Worm (Caenorhabditis elegans): ENCODE measurements around the gene grl-9.

Gene grl-9

ce11 chrV:6706771-6707170, 24.7 kb downstream of the grl-9 start, which contains the start of gene W02F12.4 (continued):
- no peak for TF ChIP-seq gei-8 (GFP tag; optimal IDR thresholded peaks at IDR 0.05)
- TF ChIP-seq hlh-11 (tag; optimal IDR thresholded peaks at IDR 0.05), result peak; percentile 66
- TF ChIP-seq lin-13 (GFP tag; optimal IDR thresholded peaks at IDR 0.05), result no peak
- no peak for TF ChIP-seq ceh-82 (tag; optimal IDR thresholded peaks at IDR 0.05)
- peak; percentile 28 for TF ChIP-seq nhr-6 (tag; optimal IDR thresholded peaks at IDR 0.05)
- TF ChIP-seq saeg-2 (GFP tag; IDR thresholded peaks at IDR 0.05), result no peak
- TF ChIP-seq unc-130 (GFP tag; optimal IDR thresholded peaks at IDR 0.05), result no peak
- no peak for TF ChIP-seq dmd-8 (GFP tag; IDR thresholded peaks at IDR 0.05)
- TF ChIP-seq cey-2 (tag; optimal IDR thresholded peaks at IDR 0.05; ENCODE audit: borderline replicate concordance, insufficient read depth), result no peak
- TF ChIP-seq daf-8 (GFP tag; IDR thresholded peaks at IDR 0.05), result no peak
- TF ChIP-seq php-3 (GFP tag; IDR thresholded peaks at IDR 0.05), result 0 out of 2 replicates have a peak, but pooled peaks have one; percentile 7
- TF ChIP-seq madf-5 (GFP tag; IDR thresholded peaks at IDR 0.05), result no peak
- TF ChIP-seq R02D3.7 (tag; optimal IDR thresholded peaks at IDR 0.05), result no peak
- no peak for TF ChIP-seq F26F4.8 (GFP tag; conservative IDR thresholded peaks at IDR 0.05)
- peak; percentile 6 for TF ChIP-seq nhr-48 (tag; optimal IDR thresholded peaks at IDR 0.05)
- TF ChIP-seq snpc-4 (tag; optimal IDR thresholded peaks at IDR 0.05), result no peak
- TF ChIP-seq dmd-6 (GFP tag; IDR thresholded peaks at IDR 0.05), result peak; percentile 76
- no peak for TF ChIP-seq spr-1 (tag; optimal IDR thresholded peaks at IDR 0.05)
- TF ChIP-seq attf-4 (tag; optimal IDR thresholded peaks at IDR 0.05), result no peak
- no peak for TF ChIP-seq F10B5.3 (tag; optimal IDR thresholded peaks at IDR 0.05)
- TF ChIP-seq skn-1 (tag; optimal IDR thresholded peaks at IDR 0.05), result no peak
- peak; percentile 11 for TF ChIP-seq mes-2 (tag; optimal IDR thresholded peaks at IDR 0.05; ENCODE audit: poor library complexity, severe bottlenecking)
- no peak for TF ChIP-seq ceh-20 (GFP tag; IDR thresholded peaks at IDR 0.05)
- TF ChIP-seq hif-1 (tag; optimal IDR thresholded peaks at IDR 0.05), result no peak
- TF ChIP-seq unc-39 (tag; optimal IDR thresholded peaks at IDR 0.05), result no peak
- TF ChIP-seq unc-62 (GFP tag; optimal IDR thresholded peaks at IDR 0.05 in 1 of 2), result no peak
- no peak for TF ChIP-seq unc-62 (tag; optimal IDR thresholded peaks at IDR 0.05)
- no peak for TF ChIP-seq nhr-111 (GFP tag; optimal IDR thresholded peaks at IDR 0.05)
- no peak for TF ChIP-seq ztf-11 (tag; optimal IDR thresholded peaks at IDR 0.05)
- TF ChIP-seq ztf-7 (tag; optimal IDR thresholded peaks at IDR 0.05), result no peak
- no peak for TF ChIP-seq egl-43 (GFP tag; IDR thresholded peaks at IDR 0.05)
- TF ChIP-seq daf-16 (GFP tag; optimal IDR thresholded peaks at IDR 0.05), result no peak
- peak; percentile 67 for TF ChIP-seq daf-16 (tag; optimal IDR thresholded peaks at IDR 0.05)
- TF ChIP-seq nhr-42 (GFP tag; IDR thresholded peaks at IDR 0.05), result no peak
- no peak for TF ChIP-seq mxl-2 (GFP tag; conservative IDR thresholded peaks at IDR 0.05)
- no peak for TF ChIP-seq fkh-10 (GFP tag; optimal IDR thresholded peaks at IDR 0.05)
- TF ChIP-seq mep-1 (tag; optimal IDR thresholded peaks at IDR 0.05), result peak; percentile 58
- TF ChIP-seq nhr-102 (tag; optimal IDR thresholded peaks at IDR 0.05), result peak; percentile 30
- no peak for TF ChIP-seq Y48G9A.11 (GFP tag; IDR thresholded peaks at IDR 0.05)
- no peak for TF ChIP-seq T26A8.4 (GFP tag; IDR thresholded peaks at IDR 0.05)
- TF ChIP-seq zfp-2 (tag; optimal IDR thresholded peaks at IDR 0.05), result no peak
- TF ChIP-seq aly-2 (tag; optimal IDR thresholded peaks at IDR 0.05), result no peak
- peak in 1 of 2 experiments; percentile 48 for TF ChIP-seq lsy-2 (tag; optimal IDR thresholded peaks at IDR 0.05)
- TF ChIP-seq D1046.2 (GFP tag; IDR thresholded peaks at IDR 0.05), result no peak
- TF ChIP-seq nhr-25 (tag; optimal IDR thresholded peaks at IDR 0.05; ENCODE audit: borderline replicate concordance, insufficient read depth), result no peak
- no peak for TF ChIP-seq nhr-237 (tag; optimal IDR thresholded peaks at IDR 0.05)
- TF ChIP-seq vab-7 (GFP tag; IDR thresholded peaks at IDR 0.05), result no peak
- TF ChIP-seq lim-7 (GFP tag; IDR thresholded peaks at IDR 0.05), result no peak
- no peak for TF ChIP-seq ceh-28 (tag; optimal IDR thresholded peaks at IDR 0.05)
- TF ChIP-seq arid-1 (GFP tag; conservative IDR thresholded peaks at IDR 0.05), result no peak
- TF ChIP-seq ama-1 (optimal IDR thresholded peaks at IDR 0.05), result no peak
- TF ChIP-seq tra-1 (GFP tag; IDR thresholded peaks at IDR 0.05), result 0 out of 2 replicates have a peak, but pooled peaks have one; percentile 33
- TF ChIP-seq lin-38 (GFP tag; IDR thresholded peaks at IDR 0.05), result no peak
